Fruit fly (Drosophila melanogaster) whole organism, prepupa: Measurements from ENCODE around the gene Piezo.

Experiments
- Blimp-1 ChIP-seq: fragments of 200-800 bp; sonication (Bioruptor generic); optimal IDR thresholded peaks from 3 replicates; lab custom pipeline; 2017; ENCODE audit warnings: missing biosample characterization, missing genetic modification characterization, mild to moderate bottlenecking, moderate library complexity, missing genetic modification reagents
- CG10631 ChIP-seq: fragments of 200-800 bp; sonication (Bioruptor generic); optimal IDR thresholded peaks from 2 replicates; lab custom pipeline; 2016; ENCODE audit warnings: missing biosample characterization, missing genetic modification characterization
- CG10669 ChIP-seq: fragments of 200-800 bp; sonication (Bioruptor generic); optimal IDR thresholded peaks from 3 replicates; lab custom pipeline; 2018; ENCODE audit warnings: missing biosample characterization, mild to moderate bottlenecking, missing genetic modification characterization, moderate library complexity
- CG11762 ChIP-seq: fragments of 200-800 bp; sonication (Bioruptor generic); optimal IDR thresholded peaks from 3 replicates; lab custom pipeline; 2016; ENCODE audit warnings: missing biosample characterization, missing genetic modification characterization; ENCODE audit not compliant: insufficient read depth
- CG11902 ChIP-seq: fragments of 200-800 bp; sonication (Bioruptor generic); optimal IDR thresholded peaks from 3 replicates; lab custom pipeline; 2016; ENCODE audit warnings: missing biosample characterization, missing genetic modification characterization
- CG15336 ChIP-seq: fragments of 200-800 bp; sonication (Bioruptor generic); IDR thresholded peaks from 2 replicates; pipeline ENCODE4 v1.3.6; 2022; ENCODE audit warnings: missing biosample characterization, missing genetic modification characterization
- CG3032 ChIP-seq: fragments of 200-800 bp; optimal IDR thresholded peaks from 2 replicates; lab custom pipeline; 2019; ENCODE audit warnings: missing biosample characterization, mild to moderate bottlenecking, missing genetic modification characterization, moderate library complexity
- CG31627 ChIP-seq: fragments of 200-800 bp; sonication (Bioruptor generic); optimal IDR thresholded peaks from 3 replicates; lab custom pipeline; 2016; ENCODE audit warnings: missing biosample characterization, missing genetic modification characterization
- CG34406 ChIP-seq: fragments of 200-800 bp; sonication (Bioruptor generic); optimal IDR thresholded peaks from 3 replicates; lab custom pipeline; 2016; ENCODE audit warnings: missing biosample characterization, missing genetic modification characterization
- CG3919 ChIP-seq: fragments of 200-800 bp; sonication (Bioruptor generic); optimal IDR thresholded peaks from 3 replicates; lab custom pipeline; 2016; ENCODE audit warnings: missing biosample characterization, missing genetic modification characterization
- CG4318 ChIP-seq: fragments of 200-800 bp; sonication (Bioruptor generic); optimal IDR thresholded peaks from 3 replicates; lab custom pipeline; 2017; ENCODE audit warnings: missing biosample characterization, mild to moderate bottlenecking, missing genetic modification characterization
- CG6276 ChIP-seq: fragments of 200-800 bp; sonication (Bioruptor generic); optimal IDR thresholded peaks from 2 replicates; lab custom pipeline; 2017; ENCODE audit warnings: missing biosample characterization, mild to moderate bottlenecking, missing genetic modification characterization
- CG6792 ChIP-seq: fragments of 200-800 bp; sonication (Bioruptor generic); optimal IDR thresholded peaks from 3 replicates; lab custom pipeline; 2016; ENCODE audit warnings: missing biosample characterization, missing genetic modification characterization
- CG6808 ChIP-seq: fragments of 200-800 bp; sonication (Bioruptor generic); optimal IDR thresholded peaks from 3 replicates; lab custom pipeline; 2017; ENCODE audit warnings: missing biosample characterization, missing genetic modification characterization, mild to moderate bottlenecking, moderate library complexity, missing genetic modification reagents
- CG6854 ChIP-seq: fragments of 200-800 bp; sonication (Bioruptor generic); optimal IDR thresholded peaks from 2 replicates; lab custom pipeline; 2017; ENCODE audit warnings: missing biosample characterization, mild to moderate bottlenecking, missing genetic modification characterization
- CG7368 ChIP-seq: fragments of 200-800 bp; sonication (Bioruptor generic); optimal IDR thresholded peaks from 3 replicates; lab custom pipeline; 2016; ENCODE audit warnings: missing biosample characterization, missing genetic modification characterization
- CG8319 ChIP-seq: fragments of 200-800 bp; sonication (Bioruptor generic); optimal IDR thresholded peaks from 3 replicates; lab custom pipeline; 2016; ENCODE audit warnings: missing biosample characterization, missing genetic modification characterization
- CG8632 ChIP-seq: fragments of 200-800 bp; sonication (Bioruptor generic); optimal IDR thresholded peaks from 3 replicates; lab custom pipeline; 2016; ENCODE audit warnings: missing biosample characterization, missing genetic modification characterization
- Eip78C ChIP-seq: fragments of 200-800 bp; sonication (Bioruptor generic); peaks from one replicate; lab custom pipeline; 2016; ENCODE audit warnings: missing biosample characterization, missing genetic modification characterization
- Ets21C ChIP-seq: fragments of 200-800 bp; sonication (Bioruptor generic); optimal IDR thresholded peaks from 3 replicates; lab custom pipeline; 2016; ENCODE audit warnings: missing biosample characterization, missing genetic modification characterization
- Gug ChIP-seq: fragments of 200-800 bp; sonication (Bioruptor generic); IDR thresholded peaks from 2 replicates; pipeline ENCODE4 v1.3.6; 2022; ENCODE audit warnings: missing biosample characterization, missing genetic modification characterization
- Lpt ChIP-seq: fragments of 200-800 bp; sonication (Bioruptor generic); optimal IDR thresholded peaks from 3 replicates; lab custom pipeline; 2016; ENCODE audit warnings: missing biosample characterization, missing genetic modification characterization
- Sox14 ChIP-seq: fragments of 200-800 bp; sonication (Bioruptor generic); optimal IDR thresholded peaks from 3 replicates; lab custom pipeline; 2016; ENCODE audit warnings: missing biosample characterization, missing genetic modification characterization
- achi ChIP-seq: fragments of 200-800 bp; sonication (Bioruptor generic); optimal IDR thresholded peaks from 3 replicates; lab custom pipeline; 2016; ENCODE audit warnings: missing biosample characterization, missing genetic modification characterization
- acj6 ChIP-seq: fragments of 200-800 bp; sonication (Bioruptor generic); optimal IDR thresholded peaks from 3 replicates; lab custom pipeline; 2016; ENCODE audit warnings: missing biosample characterization, missing genetic modification characterization
- cyc ChIP-seq: fragments of 200-800 bp; sonication (Bioruptor generic); optimal IDR thresholded peaks from 3 replicates; lab custom pipeline; 2016; ENCODE audit warnings: missing biosample characterization, missing genetic modification characterization
- dac ChIP-seq: fragments of 200-800 bp; sonication (Bioruptor generic); optimal IDR thresholded peaks from 2 replicates; lab custom pipeline; 2017; ENCODE audit warnings: missing biosample characterization, mild to moderate bottlenecking, missing genetic modification characterization
- dsx ChIP-seq: fragments of 200-800 bp; optimal IDR thresholded peaks from 3 replicates; lab custom pipeline; 2019; ENCODE audit warnings: missing biosample characterization, mild to moderate bottlenecking, missing genetic modification characterization, moderate library complexity; ENCODE audit not compliant: poor library complexity, severe bottlenecking
- eg ChIP-seq: fragments of 200-800 bp; sonication (Bioruptor generic); IDR thresholded peaks from 3 replicates; pipeline ENCODE4 v1.3.6; 2022; ENCODE audit warnings: missing biosample characterization, missing genetic modification characterization
- fkh ChIP-seq: fragments of 200-800 bp; sonication (Bioruptor generic); optimal IDR thresholded peaks from 3 replicates; lab custom pipeline; 2017; ENCODE audit warnings: missing biosample characterization, mild to moderate bottlenecking, missing genetic modification characterization, moderate library complexity
- net ChIP-seq: fragments of 200-800 bp; sonication (Bioruptor generic); optimal IDR thresholded peaks from 3 replicates; lab custom pipeline; 2016; ENCODE audit warnings: missing biosample characterization, missing genetic modification characterization
- pdm3 ChIP-seq: fragments of 200-800 bp; sonication (Bioruptor generic); optimal IDR thresholded peaks from 3 replicates; lab custom pipeline; 2016; ENCODE audit warnings: missing biosample characterization, missing genetic modification characterization
- salr ChIP-seq, 2 experiments: fragments of 200-800 bp; sonication (Bioruptor generic); optimal IDR thresholded peaks; 3 replicates each; lab custom pipeline; 2016 to 2018; ENCODE audit warnings: missing biosample characterization in 2 of 2, missing genetic modification characterization in 2 of 2, mild to moderate bottlenecking in 1 of 2
- ss ChIP-seq, 2 experiments: fragments of 200-800 bp; sonication (Bioruptor generic); optimal IDR thresholded peaks; 2 replicates in 1 of 2; 3 replicates in 1 of 2; lab custom pipeline; 2017 to 2018; ENCODE audit warnings: mild to moderate bottlenecking in 2 of 2, missing biosample characterization in 2 of 2, missing genetic modification characterization in 2 of 2, moderate library complexity in 1 of 2
- svp ChIP-seq: fragments of 200-800 bp; sonication (Bioruptor generic); peaks from one replicate; lab custom pipeline; 2016; ENCODE audit warnings: missing biosample characterization, missing genetic modification characterization
- topi ChIP-seq: fragments of 200-800 bp; sonication (Bioruptor generic); optimal IDR thresholded peaks from 3 replicates; lab custom pipeline; 2016; ENCODE audit warnings: missing biosample characterization, missing genetic modification characterization

Piezo gene

dm6 chr2L:8212666-8213270 is 49.9 kb downstream of the Piezo start, which contains the start of the genes CG8372 and CG8360 (continued):
- peak; percentile 100 for TF ChIP-seq CG3919 (GFP tag; lab: Kevin White, UChicago)
- TF ChIP-seq CG10669 (GFP tag; lab: Kevin White, UChicago) = peak; percentile 99
- TF ChIP-seq Lpt (GFP tag; lab: Kevin White, UChicago) = peak; percentile 98
- peak; percentile 99 for TF ChIP-seq eg (GFP tag; lab: Robert Waterston, UW)
- peak; percentile 100 for TF ChIP-seq Sox14 (GFP tag; lab: Kevin White, UChicago)
- peak; percentile 99 for TF ChIP-seq achi (GFP tag; lab: Kevin White, UChicago)
- peak; percentile 99 for TF ChIP-seq net (GFP tag; lab: Kevin White, UChicago)
- TF ChIP-seq CG6792 (GFP tag; lab: Kevin White, UChicago) = peak; percentile 99
- peak; percentile 97 for TF ChIP-seq dsx (GFP tag; lab: Kevin White, UChicago)
- peak; percentile 99 for TF ChIP-seq Gug (GFP tag; lab: Robert Waterston, UW)
- TF ChIP-seq salr (GFP tag; optimal IDR thresholded peaks at IDR 0.05; lab: Kevin White, UChicago) = peak; percentile 98 to 99
- peak; percentile 99 for TF ChIP-seq CG3032
- peak; percentile 100 for TF ChIP-seq CG31627 (GFP tag; lab: Kevin White, UChicago)
- peak; percentile 99 for TF ChIP-seq CG34406 (GFP tag; lab: Kevin White, UChicago)
- peak; percentile 100 for TF ChIP-seq Eip78C (GFP tag; lab: Kevin White, UChicago)
- TF ChIP-seq CG8632 (GFP tag; lab: Kevin White, UChicago) = peak; percentile 99
- TF ChIP-seq svp (GFP tag; lab: Kevin White, UChicago) = peak; percentile 100
- peak; percentile 99 for TF ChIP-seq CG7368 (GFP tag; lab: Kevin White, UChicago)

- TF ChIP-seq CG34406 (GFP tag; lab: Kevin White, UChicago) (no peak), net (GFP tag; lab: Kevin White, UChicago) (no peak), pdm3 (no peak), topi (GFP tag; lab: Kevin White, UChicago) (no peak), fkh (GFP tag; lab: Kevin White, UChicago) (peak; percentile 67), CG11902 (GFP tag; lab: Kevin White, UChicago) (no peak), CG15336 (GFP tag; lab: Robert Waterston, UW) (0 out of 2 replicates have a peak, but pooled peaks have one; percentile 21), CG10631 (GFP tag; lab: Kevin White, UChicago) (no peak), acj6 (GFP tag; lab: Kevin White, UChicago) (no peak)
These were observed 51.1 kb downstream of the Piezo start, which contains the start of gene CG8353 for dm6 chr2L:8213987-8214386. TSS of gene CG8353 (plus strand) at chr2L:8214045.

- no peak for TF ChIP-seq eg (GFP tag; lab: Robert Waterston, UW)
- TF ChIP-seq CG6808 = no peak
- TF ChIP-seq CG6854 (GFP tag; lab: Kevin White, UChicago) = no peak
- no peak for TF ChIP-seq CG6276 (GFP tag; lab: Kevin White, UChicago)
- TF ChIP-seq CG4318 (GFP tag; lab: Kevin White, UChicago) = no peak
- no peak for TF ChIP-seq Ets21C
- no peak for TF ChIP-seq CG3919 (GFP tag; lab: Kevin White, UChicago)
- TF ChIP-seq Gug (GFP tag; lab: Robert Waterston, UW) = no peak
- no peak for TF ChIP-seq CG3032
- TF ChIP-seq Blimp-1 (GFP tag; lab: Kevin White, UChicago) = no peak
- TF ChIP-seq CG10631 (GFP tag; lab: Kevin White, UChicago) = no peak
- TF ChIP-seq CG8632 (GFP tag; lab: Kevin White, UChicago) = no peak
- no peak for TF ChIP-seq CG8319
- TF ChIP-seq ss (GFP tag; optimal IDR thresholded peaks at IDR 0.05; lab: Kevin White, UChicago) = no peak
- no peak for TF ChIP-seq CG7368 (GFP tag; lab: Kevin White, UChicago)
- TF ChIP-seq CG11762 = no peak
- no peak for TF ChIP-seq Lpt (GFP tag; lab: Kevin White, UChicago)
- TF ChIP-seq dac (GFP tag; lab: Kevin White, UChicago) = no peak
- TF ChIP-seq cyc (GFP tag; lab: Kevin White, UChicago) = no peak
These were observed 52.5 kb downstream of the Piezo start, which contains the start of gene CG8349 for dm6 chr2L:8215259-8215929. TSS of gene CG8349 (plus strand) at chr2L:8215915.
